Worm (Caenorhabditis elegans) whole organism, mixed stage, embryonic: Measurements from ENCODE around the gene B0353.1.

Source experiments
- ceh-83 ChIP-seq: fragments of 200-800 bp; sonication (Bioruptor generic); optimal IDR thresholded peaks from 2 replicates; lab custom pipeline; 2018; ENCODE audit warnings: mild to moderate bottlenecking, missing genetic modification characterization, missing compliant biosample characterization
- drap-1 ChIP-seq: fragments of 200-800 bp; sonication (Bioruptor generic); optimal IDR thresholded peaks from 3 replicates; lab custom pipeline; 2018; ENCODE audit warnings: mild to moderate bottlenecking, missing genetic modification characterization, missing compliant biosample characterization
- elt-3 ChIP-seq: fragments of 150-350 bp; optimal IDR thresholded peaks from 2 replicates; lab custom pipeline; 2014; ENCODE audit warnings: missing biosample characterization, missing genetic modification characterization
- lin-13 ChIP-seq: fragments of 150-350 bp; optimal IDR thresholded peaks from 2 replicates; lab custom pipeline; 2014; ENCODE audit warnings: missing biosample characterization, missing genetic modification characterization
- lsy-2 ChIP-seq: fragments of 150-350 bp; optimal IDR thresholded peaks from 2 replicates; lab custom pipeline; 2014; ENCODE audit warnings: missing biosample characterization, missing genetic modification characterization
- nhr-237 ChIP-seq: fragments of 150-350 bp; optimal IDR thresholded peaks from 2 replicates; lab custom pipeline; 2014; ENCODE audit warnings: missing biosample characterization, missing genetic modification characterization
- nhr-28 ChIP-seq: fragments of 150-350 bp; optimal IDR thresholded peaks from 2 replicates; lab custom pipeline; 2014; ENCODE audit warnings: missing biosample characterization, missing genetic modification characterization
- nhr-76 ChIP-seq: sonication (generic microtip); optimal IDR thresholded peaks from 2 replicates; lab custom pipeline; 2017; ENCODE audit warnings: missing biosample characterization, missing genetic modification characterization
- pha-4 ChIP-seq: fragments of 150-350 bp; optimal IDR thresholded peaks from 2 replicates; lab custom pipeline; 2018; ENCODE audit warnings: missing biosample characterization, missing genetic modification reagents, missing genetic modification characterization
- sptf-1 ChIP-seq: sonication (generic microtip); optimal IDR thresholded peaks from 2 replicates; lab custom pipeline; 2017; ENCODE audit warnings: mild to moderate bottlenecking, missing genetic modification characterization, moderate library complexity, missing compliant biosample characterization
- unc-120 ChIP-seq: sonication (generic microtip); optimal IDR thresholded peaks from 2 replicates; lab custom pipeline; 2017; ENCODE audit warnings: missing genetic modification characterization, missing compliant biosample characterization; ENCODE audit not compliant: poor library complexity, severe bottlenecking
- unc-62 ChIP-seq: fragments of 150-350 bp; optimal IDR thresholded peaks from 2 replicates; lab custom pipeline; 2014; ENCODE audit warnings: missing biosample characterization, missing genetic modification reagents, missing genetic modification characterization
- zip-8 ChIP-seq: fragments of 150-350 bp; optimal IDR thresholded peaks from 2 replicates; lab custom pipeline; 2014; ENCODE audit warnings: missing biosample characterization, missing genetic modification characterization
- ztf-11 ChIP-seq: fragments of 150-350 bp; optimal IDR thresholded peaks from 2 replicates; lab custom pipeline; 2014; ENCODE audit warnings: missing biosample characterization, missing genetic modification characterization

ce11 chrIII:598687-599086 is 42.9 kb downstream of the B0353.1 start, which contains the start of gene Y55B1AR.2:
- TF ChIP-seq pha-4 (tag; lab: Kevin White, UChicago) (no peak), nhr-237 (tag; lab: Kevin White, UChicago) (no peak), ceh-83 (GFP tag; lab: Kevin White, UChicago) (no peak), nhr-28 (tag; lab: Kevin White, UChicago) (no peak), lsy-2 (tag; lab: Kevin White, UChicago) (no peak), ztf-11 (tag; lab: Kevin White, UChicago) (no peak), nhr-76 (tag; lab: Kevin White, UChicago) (no peak), unc-62 (GFP tag; lab: Kevin White, UChicago) (no peak), unc-120 (tag; lab: Kevin White, UChicago) (no peak), drap-1 (GFP tag; lab: Kevin White, UChicago) (no peak), lin-13 (tag; lab: Kevin White, UChicago) (no peak), elt-3 (tag; lab: Kevin White, UChicago) (no peak), sptf-1 (no peak), zip-8 (no peak)
